Fruit fly (Drosophila melanogaster) whole organism, embryonic: ENCODE measurements around the gene Nepl3.

Source experiments
- Hey ChIP-seq: fragments of 200-800 bp; sonication (Bioruptor generic); optimal IDR thresholded peaks from 3 replicates; lab custom pipeline; 2018; ENCODE audit warnings: missing biosample characterization, mild to moderate bottlenecking, missing genetic modification characterization
- wdn ChIP-seq: fragments of 200-800 bp; sonication (Bioruptor generic); IDR thresholded peaks from 2 replicates; pipeline ENCODE4 v1.3.6; 2022; ENCODE audit warnings: missing biosample characterization, missing genetic modification characterization

- TF ChIP-seq wdn (GFP tag; lab: Robert Waterston, UW) (no peak), Hey (tag; lab: Kevin White, UChicago) (no peak)
Measured at dm6 chr2L:5092145-5092544, 34.1 kb upstream of the Nepl3 start.
